Fruit fly (Drosophila melanogaster): ENCODE data around the gene CG10467.

DNA sequence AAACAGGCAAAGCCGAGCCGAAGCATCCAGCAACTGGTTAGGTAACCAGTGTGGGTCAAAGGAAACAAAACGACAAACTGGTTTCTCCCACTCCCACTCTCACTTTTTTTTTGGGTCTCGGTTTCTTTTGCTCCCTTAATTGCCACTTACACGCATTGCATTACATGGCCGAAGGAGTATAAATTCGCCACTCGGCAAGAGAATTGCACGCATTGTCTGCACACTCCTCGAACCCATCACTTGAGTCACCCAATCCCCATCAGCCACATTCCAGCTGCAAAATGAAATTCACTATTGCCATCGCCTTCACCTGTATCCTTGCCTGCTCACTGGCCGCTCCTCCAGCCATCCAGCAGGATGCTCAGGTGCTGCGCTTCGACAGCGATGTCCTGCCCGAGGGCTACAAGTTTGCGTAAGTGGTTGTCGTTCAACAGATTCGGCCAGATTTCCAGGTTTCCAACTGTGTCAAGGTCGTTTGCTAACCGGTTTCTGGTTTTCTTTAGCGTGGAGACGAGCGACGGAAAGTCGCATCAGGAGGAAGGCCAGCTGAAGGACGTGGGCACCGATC, 48.7 kb upstream of the CG10467 start, which contains the start of gene Lcp65Ad:
- TF ChIP-seq Sin3A (optimal IDR thresholded peaks at IDR 0.05) (no peak), Myc (optimal IDR thresholded peaks at IDR 0.05) (no peak), ttk (optimal IDR thresholded peaks at IDR 0.05) (no peak), psq (optimal IDR thresholded peaks at IDR 0.05) (no peak)

Measured in Kc167 (cell line).